Worm (Caenorhabditis elegans) whole organism, L2 larva: ENCODE results near the gene F56C9.10.

Experiments used
- F13H6.1 ChIP-seq: sonication (generic microtip); optimal IDR thresholded peaks from 2 replicates; lab custom pipeline; 2016; ENCODE audit warnings: missing genetic modification characterization, missing compliant biosample characterization
- ama-1 ChIP-seq: fragments of 150-350 bp; optimal IDR thresholded peaks from 2 replicates; lab custom pipeline; 2018; ENCODE audit warnings: inconsistent platforms
- ceh-82 ChIP-seq: fragments of 150-350 bp; optimal IDR thresholded peaks from 2 replicates; lab custom pipeline; 2014; ENCODE audit warnings: missing biosample characterization, missing genetic modification characterization
- dmd-4 ChIP-seq: sonication (generic microtip); optimal IDR thresholded peaks from 2 replicates; lab custom pipeline; 2017; ENCODE audit warnings: missing biosample characterization, missing genetic modification characterization
- elt-1 ChIP-seq: fragments of 150-350 bp; optimal IDR thresholded peaks from 2 replicates; lab custom pipeline; 2014; ENCODE audit warnings: missing biosample characterization, missing genetic modification characterization
- fos-1 ChIP-seq: fragments of 150-350 bp; optimal IDR thresholded peaks from 2 replicates; lab custom pipeline; 2014; ENCODE audit warnings: missing biosample characterization, missing genetic modification characterization
- gmeb-1 ChIP-seq: fragments of 150-350 bp; optimal IDR thresholded peaks from 2 replicates; lab custom pipeline; 2014; ENCODE audit warnings: missing biosample characterization, missing genetic modification characterization
- mdl-1 ChIP-seq, 2 experiments: fragments of 150-350 bp in 1 of 2; sonication (generic microtip) in 1 of 2; optimal IDR thresholded peaks; 2 replicates each; lab custom pipeline; 2017; ENCODE audit warnings: missing biosample characterization in 2 of 2, missing genetic modification characterization in 2 of 2
- nhr-11 ChIP-seq: fragments of 150-350 bp; optimal IDR thresholded peaks from 2 replicates; lab custom pipeline; 2014; ENCODE audit warnings: missing biosample characterization, missing genetic modification characterization
- nhr-12 ChIP-seq: fragments of 150-350 bp; optimal IDR thresholded peaks from 2 replicates; lab custom pipeline; 2014; ENCODE audit warnings: missing biosample characterization, missing genetic modification characterization
- nhr-21 ChIP-seq: fragments of 150-350 bp; optimal IDR thresholded peaks from 2 replicates; lab custom pipeline; 2014; ENCODE audit warnings: missing biosample characterization, missing genetic modification characterization
- unc-62 ChIP-seq: fragments of 150-350 bp; optimal IDR thresholded peaks from 2 replicates; lab custom pipeline; 2014; ENCODE audit warnings: missing biosample characterization, missing genetic modification reagents, missing genetic modification characterization

DNA sequence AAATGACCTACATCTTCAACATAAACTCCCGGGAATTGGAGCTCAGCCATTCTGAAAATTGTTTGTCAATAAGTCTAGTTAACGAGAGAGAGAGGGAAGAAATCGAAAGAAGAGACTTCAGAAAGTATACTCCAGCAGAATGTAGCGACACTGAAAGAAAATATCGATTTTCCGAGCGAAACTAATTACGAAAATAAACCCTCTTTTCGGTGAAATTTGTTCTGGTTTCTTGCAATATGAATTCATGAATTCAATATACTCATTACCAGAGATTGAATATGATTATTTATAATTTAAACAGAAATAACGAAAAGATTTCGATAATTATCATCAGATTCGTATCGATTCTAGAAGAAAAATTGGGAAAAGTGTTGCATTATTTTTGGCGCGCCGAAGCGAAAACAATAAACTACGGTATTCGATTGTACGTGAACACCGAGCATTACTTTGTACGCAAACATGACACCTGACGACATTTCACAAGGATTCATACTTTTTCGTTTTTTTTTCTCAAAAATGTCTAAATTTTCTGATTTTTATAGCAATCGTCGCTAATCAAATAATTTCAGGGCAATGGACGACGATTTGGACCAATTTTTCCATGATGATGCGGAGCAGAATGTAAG lies 46.5 kb upstream of the F56C9.10 start, which contains the start of the genes hmg-4 and T20B12.3:
- no peak for TF ChIP-seq ceh-82
- TF ChIP-seq ama-1 (lab: Kevin White, UChicago) = no peak
- no peak for TF ChIP-seq nhr-11 (tag; lab: Kevin White, UChicago)
- TF ChIP-seq unc-62 (GFP tag; lab: Kevin White, UChicago) = no peak
- no peak for TF ChIP-seq nhr-21 (tag; lab: Kevin White, UChicago)
- TF ChIP-seq dmd-4 (tag; lab: Kevin White, UChicago) = no peak
- no peak for TF ChIP-seq fos-1
- no peak for TF ChIP-seq elt-1
- TF ChIP-seq nhr-12 (tag; lab: Kevin White, UChicago) = no peak
- TF ChIP-seq gmeb-1 (tag; lab: Kevin White, UChicago) = peak; percentile 47
- TF ChIP-seq F13H6.1 (tag; lab: Kevin White, UChicago) = no peak
- no peak for TF ChIP-seq mdl-1 (tag; optimal IDR thresholded peaks at IDR 0.05; lab: Kevin White, UChicago)
